Worm (Caenorhabditis elegans): ENCODE data around the gene ztf-9.

DNA sequence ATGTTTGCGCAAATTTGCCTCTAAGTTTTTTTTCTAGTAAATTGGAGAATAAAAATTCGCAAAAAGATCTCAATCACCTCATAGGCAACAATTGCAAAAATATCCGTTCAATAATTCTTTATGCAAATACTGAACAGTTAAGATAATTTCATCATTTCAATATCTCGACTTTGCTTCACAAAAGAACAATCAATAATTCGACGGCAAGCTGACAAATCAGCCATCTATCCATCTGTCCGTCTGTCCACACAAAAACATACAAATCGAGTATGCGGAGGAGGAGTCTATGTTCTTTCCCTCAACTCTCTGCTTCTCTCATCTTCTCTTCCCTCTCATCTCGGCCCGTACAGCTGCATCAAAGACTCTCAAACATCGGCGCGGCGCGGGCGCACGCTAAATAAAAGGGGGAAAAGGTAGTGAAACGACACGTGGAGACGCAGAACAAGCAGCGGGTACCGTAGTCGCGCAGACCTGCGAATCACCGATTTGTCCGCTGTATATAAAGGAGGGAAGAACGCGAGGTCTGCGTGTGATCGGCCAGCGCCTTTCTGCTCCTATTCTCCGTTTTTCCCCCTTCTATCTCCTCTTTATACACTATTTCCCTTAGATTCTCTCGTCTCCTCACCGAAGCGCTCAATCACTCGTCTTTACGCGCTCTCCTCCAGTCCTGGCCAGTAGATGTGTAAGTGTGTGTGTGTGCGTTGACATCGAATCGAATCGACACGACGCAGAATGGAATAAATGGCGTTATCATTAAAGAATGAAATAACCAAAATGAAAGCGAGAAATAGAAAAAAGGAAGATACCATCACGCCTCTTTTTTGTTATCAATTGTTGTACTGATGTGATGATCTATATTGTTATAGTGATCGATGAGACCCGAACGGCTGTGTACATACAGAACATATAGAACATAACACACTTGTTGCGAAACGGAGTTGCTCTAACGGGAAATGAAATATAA lies 39.1 kb upstream of the ztf-9 start:
- no peak for TF ChIP-seq elt-3 (tag; optimal IDR thresholded peaks at IDR 0.05)
- peak; percentile 77 for TF ChIP-seq nhr-6 (tag; optimal IDR thresholded peaks at IDR 0.05)
- TF ChIP-seq nhr-10 (tag; optimal IDR thresholded peaks at IDR 0.05): peak; percentile 23
- TF ChIP-seq unc-62 (GFP tag; optimal IDR thresholded peaks at IDR 0.05): no peak
- TF ChIP-seq sem-4 (tag; optimal IDR thresholded peaks at IDR 0.05): peak; percentile 61
- TF ChIP-seq mab-5 (tag; optimal IDR thresholded peaks at IDR 0.05): peak; percentile 76
- peak; percentile 39 for TF ChIP-seq ztf-11 (tag; optimal IDR thresholded peaks at IDR 0.05)
- no peak for TF ChIP-seq nhr-23 (tag; optimal IDR thresholded peaks at IDR 0.05)
- TF ChIP-seq elt-1 (tag; optimal IDR thresholded peaks at IDR 0.05): no peak
- peak; percentile 85 for TF ChIP-seq egl-27 (tag; optimal IDR thresholded peaks at IDR 0.05)
- peak; percentile 68 for TF ChIP-seq gmeb-1 (tag; optimal IDR thresholded peaks at IDR 0.05)
- no peak for TF ChIP-seq alr-1 (tag; optimal IDR thresholded peaks at IDR 0.05)
- no peak for TF ChIP-seq dmd-4 (tag; optimal IDR thresholded peaks at IDR 0.05)
- TF ChIP-seq peb-1 (tag; optimal IDR thresholded peaks at IDR 0.05): no peak

Measured in whole organism, L2 larva.